Worm (Caenorhabditis elegans): ENCODE results near the gene F07H5.10.
A peak's percentile ranks its signal among the peaks of the same experiment; 100 is the strongest.

The F07H5.10 gene

ce11 chrII:8820126-8820972 is 12.0 kb upstream of the F07H5.10 start:
- peak; percentile 1 for TF ChIP-seq nhr-129 (tag; optimal IDR thresholded peaks at IDR 0.05)
- no peak for TF ChIP-seq nhr-6 (tag; optimal IDR thresholded peaks at IDR 0.05)
- peak; percentile 14 for TF ChIP-seq sma-3 (GFP tag; optimal IDR thresholded peaks at IDR 0.05)
- TF ChIP-seq fos-1 (tag; optimal IDR thresholded peaks at IDR 0.05) = peak; percentile 37
- TF ChIP-seq elt-3 (tag; optimal IDR thresholded peaks at IDR 0.05) = no peak
- TF ChIP-seq mdl-1 (tag; optimal IDR thresholded peaks at IDR 0.05) = no peak
- peak; percentile 49 for TF ChIP-seq nhr-25 (tag; optimal IDR thresholded peaks at IDR 0.05)
- TF ChIP-seq lin-13 (GFP tag; optimal IDR thresholded peaks at IDR 0.05) = no peak
- no peak for TF ChIP-seq sem-4 (tag; optimal IDR thresholded peaks at IDR 0.05)
- no peak for TF ChIP-seq skn-1 (tag; optimal IDR thresholded peaks at IDR 0.05)
- no peak for TF ChIP-seq ZK546.5 (tag; optimal IDR thresholded peaks at IDR 0.05)
- peak; percentile 10 for TF ChIP-seq blmp-1 (tag; optimal IDR thresholded peaks at IDR 0.05; ENCODE audit: insufficient read depth)
- no peak for TF ChIP-seq R02D3.7 (tag; optimal IDR thresholded peaks at IDR 0.05)
- peak; percentile 89 for TF ChIP-seq nhr-21 (tag; optimal IDR thresholded peaks at IDR 0.05)
- no peak for TF ChIP-seq unc-39 (tag; optimal IDR thresholded peaks at IDR 0.05)
- TF ChIP-seq ztf-11 (tag; optimal IDR thresholded peaks at IDR 0.05) = no peak
- TF ChIP-seq unc-62 (GFP tag; optimal IDR thresholded peaks at IDR 0.05) = no peak
- no peak for TF ChIP-seq snpc-4 (tag; optimal IDR thresholded peaks at IDR 0.05)
- no peak for TF ChIP-seq nhr-237 (tag; optimal IDR thresholded peaks at IDR 0.05)
- no peak for TF ChIP-seq crh-2 (tag; optimal IDR thresholded peaks at IDR 0.05)
- no peak for TF ChIP-seq aly-2 (tag; optimal IDR thresholded peaks at IDR 0.05)
- TF ChIP-seq zag-1 (tag; optimal IDR thresholded peaks at IDR 0.05) = no peak
- TF ChIP-seq lin-39 (tag; optimal IDR thresholded peaks at IDR 0.05) = no peak
- no peak for TF ChIP-seq Y55F3AM.14 (GFP tag; optimal IDR thresholded peaks at IDR 0.05)
- no peak for TF ChIP-seq mbf-1 (tag; optimal IDR thresholded peaks at IDR 0.05)
- TF ChIP-seq alr-1 (tag; optimal IDR thresholded peaks at IDR 0.05) = no peak
- peak; percentile 93 for TF ChIP-seq ama-1 (optimal IDR thresholded peaks at IDR 0.05)
- TF ChIP-seq elt-1 (tag; optimal IDR thresholded peaks at IDR 0.05) = no peak
- no peak for TF ChIP-seq nhr-77 (tag; optimal IDR thresholded peaks at IDR 0.05)
- TF ChIP-seq ztf-1 (GFP tag; conservative IDR thresholded peaks at IDR 0.05) = no peak
- no peak for TF ChIP-seq nhr-12 (tag; optimal IDR thresholded peaks at IDR 0.05)
- no peak for TF ChIP-seq C34F6.9 (tag; optimal IDR thresholded peaks at IDR 0.05)
- TF ChIP-seq ceh-16 (tag; optimal IDR thresholded peaks at IDR 0.05) = no peak
- TF ChIP-seq peb-1 (tag; optimal IDR thresholded peaks at IDR 0.05) = no peak
- TF ChIP-seq lin-11 (tag; optimal IDR thresholded peaks at IDR 0.05) = no peak
- peak; percentile 78 for TF ChIP-seq sma-9 (GFP tag; optimal IDR thresholded peaks at IDR 0.05)
- no peak for TF ChIP-seq sma-9 (tag; optimal IDR thresholded peaks at IDR 0.05)
- TF ChIP-seq ceh-82 (tag; optimal IDR thresholded peaks at IDR 0.05) = no peak
- no peak for TF ChIP-seq lsy-2 (tag; optimal IDR thresholded peaks at IDR 0.05)
- TF ChIP-seq unc-55 (GFP tag; optimal IDR thresholded peaks at IDR 0.05) = no peak
- no peak for TF ChIP-seq F13H6.1 (tag; optimal IDR thresholded peaks at IDR 0.05)
- no peak for TF ChIP-seq nhr-11 (tag; optimal IDR thresholded peaks at IDR 0.05)
- no peak for TF ChIP-seq nhr-10 (tag; optimal IDR thresholded peaks at IDR 0.05)
- TF ChIP-seq mab-5 (tag; optimal IDR thresholded peaks at IDR 0.05) = no peak
- no peak for TF ChIP-seq gmeb-1 (tag; optimal IDR thresholded peaks at IDR 0.05)
- no peak for TF ChIP-seq egl-27 (tag; optimal IDR thresholded peaks at IDR 0.05)
- peak; percentile 39 for TF ChIP-seq ztf-4 (tag; optimal IDR thresholded peaks at IDR 0.05)
- TF ChIP-seq nhr-23 (tag; optimal IDR thresholded peaks at IDR 0.05) = no peak
- TF ChIP-seq dmd-4 (tag; optimal IDR thresholded peaks at IDR 0.05) = no peak
